Fruit fly (Drosophila melanogaster) whole organism, embryonic: ENCODE measurements around the gene CG9286.
A peak's percentile ranks its signal among the peaks of the same experiment; 100 is the strongest.

ENCODE experiments used
- BtbVII ChIP-seq: fragments of 200-800 bp; sonication (Bioruptor generic); optimal IDR thresholded peaks from 3 replicates; lab custom pipeline; 2017; ENCODE audit warnings: missing biosample characterization, mild to moderate bottlenecking, missing genetic modification characterization
- CG10209 ChIP-seq: fragments of 200-800 bp; sonication (Bioruptor generic); optimal IDR thresholded peaks from 3 replicates; lab custom pipeline; 2017; ENCODE audit warnings: missing biosample characterization, mild to moderate bottlenecking, missing genetic modification characterization, missing genetic modification reagents
- CG10543 ChIP-seq: fragments of 200-800 bp; sonication (Bioruptor generic); optimal IDR thresholded peaks from 3 replicates; lab custom pipeline; 2017; ENCODE audit warnings: missing biosample characterization, mild to moderate bottlenecking, missing genetic modification characterization, moderate library complexity
- CG11093 ChIP-seq: fragments of 200-800 bp; sonication (Bioruptor generic); IDR thresholded peaks from 3 replicates; pipeline ENCODE4 v1.3.6; 2022; ENCODE audit warnings: missing biosample characterization, missing genetic modification characterization
- CG11504 ChIP-seq: fragments of 200-800 bp; sonication (Bioruptor generic); optimal IDR thresholded peaks from 3 replicates; lab custom pipeline; 2019; ENCODE audit warnings: missing biosample characterization, mild to moderate bottlenecking, missing genetic modification characterization, moderate library complexity
- CG15514 ChIP-seq: fragments of 200-800 bp; sonication (Bioruptor generic); optimal IDR thresholded peaks from 3 replicates; lab custom pipeline; 2017; ENCODE audit warnings: missing biosample characterization, missing genetic modification characterization, mild to moderate bottlenecking, moderate library complexity, missing genetic modification reagents
- CG15601 ChIP-seq: fragments of 200-800 bp; sonication (Bioruptor generic); optimal IDR thresholded peaks from 3 replicates; lab custom pipeline; 2019; ENCODE audit warnings: missing biosample characterization, mild to moderate bottlenecking, missing genetic modification characterization, moderate library complexity
- CG17359 ChIP-seq: fragments of 200-800 bp; sonication (Bioruptor generic); optimal IDR thresholded peaks from 3 replicates; lab custom pipeline; 2018; ENCODE audit warnings: missing biosample characterization, mild to moderate bottlenecking, missing genetic modification characterization, moderate library complexity
- CG17385 ChIP-seq: fragments of 200-800 bp; sonication (Bioruptor generic); optimal IDR thresholded peaks from 3 replicates; lab custom pipeline; 2018; ENCODE audit warnings: missing biosample characterization, mild to moderate bottlenecking, missing genetic modification characterization
- CG18599 ChIP-seq: fragments of 200-800 bp; sonication (Bioruptor generic); optimal IDR thresholded peaks from 3 replicates; lab custom pipeline; 2017; ENCODE audit warnings: missing biosample characterization, missing genetic modification characterization, mild to moderate bottlenecking, moderate library complexity, missing genetic modification reagents
- CG31441 ChIP-seq: fragments of 200-800 bp; sonication (Bioruptor generic); IDR thresholded peaks from 2 replicates; pipeline ENCODE4 v1.3.6; 2022; ENCODE audit warnings: missing biosample characterization, missing genetic modification characterization
- CG3281 ChIP-seq: fragments of 200-800 bp; sonication (Bioruptor generic); optimal IDR thresholded peaks from 3 replicates; lab custom pipeline; 2017; ENCODE audit warnings: missing biosample characterization, mild to moderate bottlenecking, missing genetic modification characterization
- CG3726 ChIP-seq: fragments of 200-800 bp; sonication (Bioruptor generic); IDR thresholded peaks from 3 replicates; pipeline ENCODE4, ENCODE4 v1.3.6; 2022; ENCODE audit warnings: missing biosample characterization, missing genetic modification characterization
- CG3847 ChIP-seq: fragments of 200-800 bp; sonication (Bioruptor generic); IDR thresholded peaks from 2 replicates; pipeline ENCODE4 v1.3.6; 2022; ENCODE audit warnings: missing biosample characterization, missing genetic modification characterization
- CG4360 ChIP-seq: fragments of 200-800 bp; sonication (Bioruptor generic); IDR thresholded peaks from 2 replicates; pipeline ENCODE4 v1.3.6; 2022; ENCODE audit warnings: missing biosample characterization, missing genetic modification characterization
- CG4730 ChIP-seq: fragments of 200-800 bp; sonication (Bioruptor generic); IDR thresholded peaks from 2 replicates; pipeline ENCODE4 v1.3.6; 2022; ENCODE audit warnings: missing biosample characterization, missing genetic modification characterization
- CG5245 ChIP-seq: fragments of 200-800 bp; sonication (Bioruptor generic); optimal IDR thresholded peaks from 3 replicates; lab custom pipeline; 2016; ENCODE audit warnings: missing biosample characterization, missing genetic modification characterization
- CG7372 ChIP-seq: fragments of 200-800 bp; sonication (Bioruptor generic); IDR thresholded peaks from 2 replicates; pipeline ENCODE4 v1.3.6; 2022; ENCODE audit warnings: missing biosample characterization, missing genetic modification characterization
- CG8290 ChIP-seq, 3 experiments: fragments of 200-800 bp; sonication (Bioruptor generic); optimal IDR thresholded peaks; 2 replicates each; lab custom pipeline; 2016 to 2019; ENCODE audit warnings: missing biosample characterization in 3 of 3, missing genetic modification characterization in 3 of 3, mild to moderate bottlenecking in 2 of 3, moderate library complexity in 1 of 3
- CG8924 ChIP-seq: fragments of 200-800 bp; optimal IDR thresholded peaks from 3 replicates; lab custom pipeline; 2019; ENCODE audit warnings: missing biosample characterization, mild to moderate bottlenecking, missing genetic modification characterization, moderate library complexity
- CG9727 ChIP-seq: fragments of 200-800 bp; sonication (Bioruptor generic); optimal IDR thresholded peaks from 3 replicates; lab custom pipeline; 2017; ENCODE audit warnings: missing biosample characterization, mild to moderate bottlenecking, missing genetic modification characterization
- D19A ChIP-seq: fragments of 200-800 bp; optimal IDR thresholded peaks from 3 replicates; lab custom pipeline; 2019; ENCODE audit warnings: missing biosample characterization, mild to moderate bottlenecking, missing genetic modification characterization, moderate library complexity
- Drgx ChIP-seq: fragments of 200-800 bp; sonication (Bioruptor generic); IDR thresholded peaks from 2 replicates; pipeline ENCODE4 v1.3.6; 2022; ENCODE audit warnings: missing biosample characterization, missing genetic modification characterization
- Hmr ChIP-seq: fragments of 200-800 bp; sonication (Bioruptor generic); optimal IDR thresholded peaks from 3 replicates; lab custom pipeline; 2017; ENCODE audit warnings: mild to moderate bottlenecking, missing biosample characterization, missing genetic modification reagents, missing genetic modification characterization
- Hr78 ChIP-seq, 2 experiments: fragments of 200-800 bp in 1 of 2; fragments of >200 bp in 1 of 2; sonication (Bioruptor generic) in 1 of 2; optimal IDR thresholded peaks; 2 replicates each; lab custom pipeline; 2017 to 2019; ENCODE audit warnings: missing biosample characterization in 2 of 2, missing genetic modification characterization in 2 of 2, mild to moderate bottlenecking in 1 of 2, moderate library complexity in 1 of 2
- Med ChIP-seq: fragments of 200-800 bp; sonication (Bioruptor generic); peaks from one replicate; lab custom pipeline; 2016; ENCODE audit warnings: missing biosample characterization, missing genetic modification characterization, mild to moderate bottlenecking, inconsistent platforms, moderate library complexity
- Oli ChIP-seq: fragments of 200-800 bp; sonication (Bioruptor generic); optimal IDR thresholded peaks from 2 replicates; lab custom pipeline; 2018; ENCODE audit warnings: missing biosample characterization, mild to moderate bottlenecking, missing genetic modification characterization, moderate library complexity
- PHDP ChIP-seq: fragments of 200-800 bp; sonication (Bioruptor generic); optimal IDR thresholded peaks from 3 replicates; lab custom pipeline; 2018; ENCODE audit warnings: missing biosample characterization, mild to moderate bottlenecking, missing genetic modification characterization, moderate library complexity
- Pdp1 ChIP-seq, 2 experiments: fragments of 200-800 bp; sonication (Bioruptor generic); optimal IDR thresholded peaks; 3 replicates each; lab custom pipeline; 2016; ENCODE audit warnings: missing biosample characterization in 2 of 2, missing genetic modification characterization in 2 of 2, mild to moderate bottlenecking in 1 of 2, moderate library complexity in 1 of 2
- Side ChIP-seq: fragments of 200-800 bp; sonication (Bioruptor generic); optimal IDR thresholded peaks from 2 replicates; lab custom pipeline; 2016; ENCODE audit warnings: missing biosample characterization, missing genetic modification characterization
- Sox102F ChIP-seq: fragments of 200-800 bp; sonication (Bioruptor generic); optimal IDR thresholded peaks from 2 replicates; lab custom pipeline; 2018; ENCODE audit warnings: missing biosample characterization, mild to moderate bottlenecking, missing genetic modification characterization, moderate library complexity
- Vsx1 ChIP-seq: fragments of 200-800 bp; sonication (Bioruptor generic); optimal IDR thresholded peaks from 2 replicates; lab custom pipeline; 2017; ENCODE audit warnings: missing biosample characterization, mild to moderate bottlenecking, missing genetic modification characterization, missing genetic modification reagents
- amos ChIP-seq: fragments of 200-800 bp; sonication (Bioruptor generic); IDR thresholded peaks from 2 replicates; pipeline ENCODE4 v1.3.6; 2022; ENCODE audit warnings: missing biosample characterization, missing genetic modification characterization; ENCODE audit not compliant: partially characterized antibody
- ash1 ChIP-seq: fragments of 200-800 bp; sonication (Bioruptor generic); optimal IDR thresholded peaks from 2 replicates; lab custom pipeline; 2018; ENCODE audit warnings: missing biosample characterization, mild to moderate bottlenecking, missing genetic modification characterization
- caup ChIP-seq: fragments of 200-800 bp; sonication (Bioruptor generic); optimal IDR thresholded peaks from 3 replicates; lab custom pipeline; 2017; ENCODE audit warnings: missing biosample characterization, mild to moderate bottlenecking, missing genetic modification characterization, moderate library complexity; ENCODE audit not compliant: severe bottlenecking
- chinmo ChIP-seq: fragments of 200-800 bp; sonication (Bioruptor generic); IDR thresholded peaks from 4 replicates; pipeline ENCODE4 v1.3.6; 2022; ENCODE audit warnings: missing biosample characterization, missing genetic modification characterization; ENCODE audit not compliant: partially characterized antibody
- ci ChIP-seq: fragments of 200-800 bp; sonication (Bioruptor generic); IDR thresholded peaks from 3 replicates; pipeline ENCODE4 v1.3.6; 2022; ENCODE audit warnings: missing biosample characterization, missing genetic modification characterization
- dmrt99B ChIP-seq: fragments of 200-800 bp; sonication (Bioruptor generic); optimal IDR thresholded peaks from 2 replicates; lab custom pipeline; 2018; ENCODE audit warnings: missing biosample characterization, mild to moderate bottlenecking, missing genetic modification characterization, moderate library complexity
- emc ChIP-seq: fragments of 200-800 bp; sonication (Bioruptor generic); optimal IDR thresholded peaks from 2 replicates; lab custom pipeline; 2016; ENCODE audit warnings: missing biosample characterization, missing genetic modification characterization
- gsb ChIP-seq: fragments of 200-800 bp; sonication (Bioruptor generic); IDR thresholded peaks from 2 replicates; pipeline ENCODE4 v1.3.6; 2022; ENCODE audit warnings: missing biosample characterization, missing genetic modification characterization
- gsb-n ChIP-seq: fragments of 200-800 bp; sonication (Bioruptor generic); optimal IDR thresholded peaks from 3 replicates; lab custom pipeline; 2018; ENCODE audit warnings: missing biosample characterization, mild to moderate bottlenecking, missing genetic modification characterization
- lab ChIP-seq: fragments of 200-800 bp; sonication (Bioruptor generic); optimal IDR thresholded peaks from 3 replicates; lab custom pipeline; 2017; ENCODE audit warnings: missing biosample characterization, missing genetic modification characterization, mild to moderate bottlenecking, moderate library complexity, missing genetic modification reagents
- mam ChIP-seq: fragments of 200-800 bp; sonication (Bioruptor generic); optimal IDR thresholded peaks from 3 replicates; lab custom pipeline; 2016; ENCODE audit warnings: missing biosample characterization, missing genetic modification characterization
- nau ChIP-seq: fragments of 200-800 bp; sonication (Bioruptor generic); optimal IDR thresholded peaks from 3 replicates; lab custom pipeline; 2017; ENCODE audit warnings: missing biosample characterization, mild to moderate bottlenecking, missing genetic modification characterization, missing genetic modification reagents
- salm ChIP-seq: fragments of 200-800 bp; sonication (Bioruptor generic); optimal IDR thresholded peaks from 2 replicates; lab custom pipeline; 2018; ENCODE audit warnings: missing biosample characterization, mild to moderate bottlenecking, missing genetic modification characterization
- sd ChIP-seq: fragments of 200-800 bp; sonication (Bioruptor generic); optimal IDR thresholded peaks from 3 replicates; lab custom pipeline; 2018; ENCODE audit warnings: missing biosample characterization, mild to moderate bottlenecking, missing genetic modification characterization, moderate library complexity
- slbo ChIP-seq: fragments of 200-800 bp; sonication (Bioruptor generic); IDR thresholded peaks from 2 replicates; pipeline ENCODE4 v1.3.6; 2022; ENCODE audit warnings: missing biosample characterization, missing genetic modification characterization
- tio ChIP-seq: fragments of 200-800 bp; sonication (Bioruptor generic); optimal IDR thresholded peaks from 2 replicates; lab custom pipeline; 2017; ENCODE audit warnings: missing biosample characterization, missing genetic modification characterization, inconsistent platforms

CG9286 gene

DNA sequence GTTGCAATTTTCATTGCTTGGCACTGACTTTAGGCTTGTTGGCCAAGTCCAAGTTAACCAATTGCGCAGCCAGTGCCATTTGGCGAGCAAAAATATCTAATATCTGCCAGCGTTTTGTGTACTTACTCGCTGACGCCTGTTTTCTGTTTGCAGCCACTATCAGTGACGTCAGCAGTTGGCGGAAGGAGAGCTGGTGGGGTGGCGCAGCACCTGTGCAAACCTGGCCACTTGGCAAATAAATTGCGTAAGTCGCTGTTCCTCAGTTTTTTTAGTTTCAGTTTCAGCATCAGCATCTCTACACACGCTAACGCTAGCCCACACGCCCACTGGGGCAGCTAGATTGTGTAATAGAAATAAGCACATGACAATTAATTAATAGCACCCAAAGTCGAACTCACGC lies 38.3 kb downstream of the CG9286 start:
- TF ChIP-seq BtbVII (GFP tag; lab: Kevin White, UChicago) (peak; percentile 23), Oli (no peak), Med (GFP tag; lab: Kevin White, UChicago) (peak; percentile 37), lab (peak; percentile 55), tio (GFP tag; lab: Kevin White, UChicago) (peak; percentile 14), ash1 (GFP tag; lab: Kevin White, UChicago) (no peak), gsb (GFP tag; lab: Robert Waterston, UW) (no peak), CG3281 (GFP tag; lab: Kevin White, UChicago) (peak; percentile 11), Hmr (peak; percentile 9), Pdp1 (GFP tag; optimal IDR thresholded peaks at IDR 0.05; lab: Kevin White, UChicago) (peak in 1 of 2 experiments; percentile 60), Drgx (GFP tag; lab: Robert Waterston, UW) (0 out of 2 replicates have a peak, but pooled peaks have one; percentile 20), ci (GFP tag; lab: Robert Waterston, UW) (0 out of 3 replicates have a peak, but pooled peaks have one; percentile 26), slbo (GFP tag; lab: Robert Waterston, UW) (0 out of 2 replicates have a peak, but pooled peaks have one; percentile 26), CG8290 (GFP tag; optimal IDR thresholded peaks at IDR 0.05; lab: Kevin White, UChicago) (no peak), CG8290 (tag; optimal IDR thresholded peaks at IDR 0.05; lab: Kevin White, UChicago) (peak in 1 of 2 experiments; percentile 19), Vsx1 (no peak), mam (GFP tag; lab: Kevin White, UChicago) (no peak), CG10209 (peak; percentile 0), CG4730 (GFP tag; lab: Robert Waterston, UW) (0 out of 2 replicates have a peak, but pooled peaks have one; percentile 9), chinmo (GFP tag; lab: Robert Waterston, UW) (no peak), CG15514 (GFP tag; lab: Kevin White, UChicago) (peak; percentile 19), CG18599 (peak; percentile 50), CG10543 (GFP tag; lab: Kevin White, UChicago) (peak; percentile 18), caup (GFP tag; lab: Kevin White, UChicago) (peak; percentile 24), CG7372 (GFP tag; lab: Robert Waterston, UW) (no peak), emc (GFP tag; lab: Kevin White, UChicago) (no peak)

DNA sequence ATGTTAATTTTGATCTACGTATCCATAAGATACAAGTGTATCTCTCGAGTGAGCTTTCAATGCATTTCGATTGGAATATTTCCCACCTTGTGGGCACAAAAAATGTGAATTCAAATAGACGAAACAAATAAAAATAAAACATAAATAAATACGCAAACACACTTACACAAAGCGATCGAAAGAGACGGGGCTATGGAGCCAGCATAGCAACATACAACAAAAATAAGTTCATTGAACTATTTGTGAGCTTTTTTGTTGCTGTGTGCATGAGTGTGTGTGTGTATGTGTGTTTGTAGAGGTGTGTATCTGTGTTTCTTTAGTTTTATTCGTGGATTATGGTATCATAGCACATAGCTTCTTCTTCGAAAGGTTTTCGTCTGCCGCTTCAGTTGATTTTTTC lies 39.7 kb downstream of the CG9286 start:
- TF ChIP-seq nau (GFP tag; lab: Kevin White, UChicago) = peak; percentile 30
- peak; percentile 31 for TF ChIP-seq CG9727 (GFP tag; lab: Kevin White, UChicago)
- TF ChIP-seq Hr78 (GFP tag; optimal IDR thresholded peaks at IDR 0.05; lab: Kevin White, UChicago) = peak in 1 of 2 experiments; percentile 27
- TF ChIP-seq CG11093 (GFP tag; lab: Robert Waterston, UW) = no peak
- TF ChIP-seq chinmo (GFP tag; lab: Robert Waterston, UW) = 0 out of 4 replicates have a peak, but pooled peaks have one; percentile 65
- peak; percentile 4 for TF ChIP-seq CG8924 (tag; lab: Kevin White, UChicago)
- no peak for TF ChIP-seq Side
- TF ChIP-seq D19A (tag; lab: Kevin White, UChicago) = peak; percentile 22
- peak; percentile 48; the same call in 1 of the 2 replicates for TF ChIP-seq CG4360 (GFP tag; lab: Robert Waterston, UW)
- 0 out of 2 replicates have a peak, but pooled peaks have one; percentile 13 for TF ChIP-seq CG31441
- no peak for TF ChIP-seq CG3847 (GFP tag; lab: Robert Waterston, UW)
- TF ChIP-seq sd = peak; percentile 80
- peak; percentile 18 for TF ChIP-seq PHDP (tag; lab: Kevin White, UChicago)
- peak; percentile 35 for TF ChIP-seq salm
- TF ChIP-seq amos (GFP tag; lab: Robert Waterston, UW) = no peak
- TF ChIP-seq gsb-n = peak; percentile 15
- TF ChIP-seq CG15601 = peak; percentile 31
- TF ChIP-seq CG11504 (tag; lab: Kevin White, UChicago) = peak; percentile 68
- TF ChIP-seq Sox102F (GFP tag; lab: Kevin White, UChicago) = peak; percentile 23
- no peak for TF ChIP-seq CG3726 (GFP tag; lab: Robert Waterston, UW)
- TF ChIP-seq CG17385 (GFP tag; lab: Kevin White, UChicago) = peak; percentile 32
- peak; percentile 16 for TF ChIP-seq dmrt99B (tag; lab: Kevin White, UChicago)
- no peak for TF ChIP-seq CG5245 (GFP tag; lab: Kevin White, UChicago)
- TF ChIP-seq CG17359 (tag; lab: Kevin White, UChicago) = peak; percentile 11
